Worm (Caenorhabditis elegans): ENCODE results near the gene tcer-1.

ce11 chrII:7072315-7072589 lies 22.4 kb upstream of the tcer-1 start, which contains the start of gene kars-1:
- no peak for TF ChIP-seq cog-1 (tag; optimal IDR thresholded peaks at IDR 0.05)
- no peak for TF ChIP-seq flt-1 (GFP tag; IDR thresholded peaks at IDR 0.05)
- no peak for TF ChIP-seq tab-1 (GFP tag; IDR thresholded peaks at IDR 0.05)
- no peak for TF ChIP-seq ztf-23 (GFP tag; IDR thresholded peaks at IDR 0.05)
- TF ChIP-seq ref-1 (GFP tag; conservative IDR thresholded peaks at IDR 0.05), result no peak
- no peak for TF ChIP-seq T22C8.4 (GFP tag; IDR thresholded peaks at IDR 0.05)
- TF ChIP-seq med-1 (GFP tag; optimal IDR thresholded peaks at IDR 0.05; ENCODE audit: insufficient read depth), result no peak
- TF ChIP-seq klf-2 (GFP tag; conservative IDR thresholded peaks at IDR 0.05), result no peak
- no peak for TF ChIP-seq ztf-29 (GFP tag; IDR thresholded peaks at IDR 0.05)

All from whole organism, midembryonic.